Worm (Caenorhabditis elegans) whole organism, mixed stage, embryonic: Measurements from ENCODE around the gene clec-29.

ENCODE experiments used
- lsy-2 ChIP-seq: fragments of 150-350 bp; optimal IDR thresholded peaks from 2 replicates; lab custom pipeline; 2014; ENCODE audit warnings: missing biosample characterization, missing genetic modification characterization
- pha-4 ChIP-seq: fragments of 150-350 bp; optimal IDR thresholded peaks from 2 replicates; lab custom pipeline; 2018; ENCODE audit warnings: missing biosample characterization, missing genetic modification reagents, missing genetic modification characterization
- snpc-4 ChIP-seq: fragments of 150-350 bp; optimal IDR thresholded peaks from 2 replicates; lab custom pipeline; 2014; ENCODE audit warnings: missing biosample characterization, missing genetic modification characterization
- unc-39 ChIP-seq: fragments of 150-350 bp; optimal IDR thresholded peaks from 2 replicates; lab custom pipeline; 2014; ENCODE audit warnings: missing biosample characterization, missing genetic modification characterization
- unc-62 ChIP-seq: fragments of 150-350 bp; optimal IDR thresholded peaks from 2 replicates; lab custom pipeline; 2014; ENCODE audit warnings: missing biosample characterization, missing genetic modification reagents, missing genetic modification characterization

ce11 chrV:16744783-16745182 lies 5.8 kb upstream of the clec-29 start:
- TF ChIP-seq unc-62 (GFP tag; lab: Kevin White, UChicago) (no peak), pha-4 (no peak), snpc-4 (tag; lab: Kevin White, UChicago) (no peak), lsy-2 (tag; lab: Kevin White, UChicago) (no peak), unc-39 (tag; lab: Kevin White, UChicago) (no peak)
